Worm (Caenorhabditis elegans) whole organism, young adult: ENCODE results near the gene T10C6.15.

Experiments
- C17E4.6 ChIP-seq: fragments of 200-800 bp; sonication (Bioruptor generic); IDR thresholded peaks from 2 replicates; pipeline ENCODE4 v1.3.6; 2022; ENCODE audit warnings: missing genetic modification reagents, missing genetic modification characterization, missing compliant biosample characterization
- F39B2.1 ChIP-seq: fragments of 200-800 bp; sonication (Bioruptor generic); IDR thresholded peaks from 2 replicates; pipeline ENCODE4 v1.3.6; 2022; ENCODE audit warnings: missing genetic modification reagents, missing genetic modification characterization, missing compliant biosample characterization
- Y56A3A.18 ChIP-seq: fragments of 200-800 bp; sonication (Bioruptor generic); IDR thresholded peaks from 2 replicates; pipeline ENCODE4 v1.3.6; 2022; ENCODE audit warnings: missing genetic modification reagents, missing genetic modification characterization, missing compliant biosample characterization
- Y67H2A.10 ChIP-seq: fragments of 200-800 bp; sonication (Bioruptor generic); conservative IDR thresholded peaks from 2 replicates; pipeline ENCODE4 v1.3.6; 2022; ENCODE audit warnings: missing genetic modification reagents, missing genetic modification characterization, missing compliant biosample characterization
- attf-3 ChIP-seq: fragments of 200-800 bp; sonication (Bioruptor generic); conservative IDR thresholded peaks from 2 replicates; pipeline ENCODE4 v1.3.6; 2022; ENCODE audit warnings: missing genetic modification reagents, missing genetic modification characterization, missing compliant biosample characterization
- attf-5 ChIP-seq: fragments of 200-800 bp; sonication (Bioruptor generic); optimal IDR thresholded peaks from 2 replicates; lab custom pipeline; 2018; ENCODE audit warnings: mild to moderate bottlenecking, missing genetic modification characterization, missing compliant biosample characterization
- bed-1 ChIP-seq: fragments of 200-800 bp; sonication (Bioruptor generic); IDR thresholded peaks from 2 replicates; pipeline ENCODE4 v1.3.6; 2022; ENCODE audit warnings: missing genetic modification reagents, missing genetic modification characterization, missing compliant biosample characterization
- ceh-100 ChIP-seq: fragments of 200-800 bp; sonication (Bioruptor generic); IDR thresholded peaks from 2 replicates; pipeline ENCODE4 v1.3.6; 2022; ENCODE audit warnings: missing genetic modification reagents, missing genetic modification characterization, missing compliant biosample characterization
- ceh-58 ChIP-seq: fragments of 200-800 bp; sonication (Bioruptor generic); IDR thresholded peaks from 2 replicates; pipeline ENCODE4 v1.3.6; 2022; ENCODE audit warnings: missing genetic modification characterization, missing compliant biosample characterization
- dpff-1 ChIP-seq: sonication (generic microtip); optimal IDR thresholded peaks from 2 replicates; lab custom pipeline; 2017; ENCODE audit warnings: mild to moderate bottlenecking, missing genetic modification characterization, missing compliant biosample characterization
- egrh-3 ChIP-seq: fragments of 200-800 bp; sonication (Bioruptor generic); IDR thresholded peaks from 2 replicates; pipeline ENCODE4 v1.3.6; 2022; ENCODE audit warnings: missing genetic modification reagents, missing genetic modification characterization, missing compliant biosample characterization
- ekl-4 ChIP-seq: fragments of 200-800 bp; sonication (Bioruptor generic); IDR thresholded peaks from 2 replicates; pipeline ENCODE4 v1.3.6; 2022; ENCODE audit warnings: missing genetic modification reagents, missing genetic modification characterization, missing compliant biosample characterization
- ets-4 ChIP-seq: fragments of 200-800 bp; sonication (Bioruptor generic); optimal IDR thresholded peaks from 2 replicates; lab custom pipeline; 2018; ENCODE audit warnings: mild to moderate bottlenecking, missing genetic modification characterization, missing compliant biosample characterization
- hmg-1.2 ChIP-seq: fragments of 200-800 bp; sonication (Bioruptor generic); IDR thresholded peaks from 2 replicates; pipeline ENCODE4 v1.3.6; 2022; ENCODE audit warnings: missing genetic modification reagents, missing genetic modification characterization, missing compliant biosample characterization
- hsf-1 ChIP-seq: fragments of 200-800 bp; sonication (Bioruptor generic); IDR thresholded peaks from 2 replicates; pipeline ENCODE4 v1.3.6; 2022; ENCODE audit warnings: missing genetic modification reagents, missing genetic modification characterization, missing compliant biosample characterization
- lin-35 ChIP-seq, 3 experiments: fragments of 150-350 bp in 2 of 3; sonication (generic microtip) in 1 of 3; optimal IDR thresholded peaks; 2 replicates each; lab custom pipeline; 2014 to 2018; ENCODE audit warnings: missing biosample characterization in 3 of 3, missing genetic modification characterization in 3 of 3, missing genetic modification reagents in 3 of 3
- lin-54 ChIP-seq: fragments of 200-800 bp; sonication (Bioruptor generic); optimal IDR thresholded peaks from 2 replicates; lab custom pipeline; 2018; ENCODE audit warnings: mild to moderate bottlenecking, missing genetic modification characterization, missing compliant biosample characterization
- lsy-27 ChIP-seq: sonication (generic microtip); optimal IDR thresholded peaks from 2 replicates; lab custom pipeline; 2017; ENCODE audit warnings: missing genetic modification characterization, mild to moderate bottlenecking, missing compliant biosample characterization, antibody characterized with exemption, missing genotype, borderline replicate concordance; ENCODE audit not compliant: insufficient read depth
- madf-10 ChIP-seq: sonication (generic microtip); optimal IDR thresholded peaks from 2 replicates; lab custom pipeline; 2016; ENCODE audit warnings: mild to moderate bottlenecking, missing genetic modification characterization, missing compliant biosample characterization
- madf-6 ChIP-seq: fragments of 200-800 bp; sonication (Bioruptor generic); IDR thresholded peaks from 2 replicates; pipeline ENCODE4 v1.3.6; 2022; ENCODE audit warnings: missing genetic modification reagents, missing genetic modification characterization, missing compliant biosample characterization
- nfya-2 ChIP-seq: fragments of 200-800 bp; sonication (Bioruptor generic); IDR thresholded peaks from 2 replicates; pipeline ENCODE4 v1.3.6; 2022; ENCODE audit warnings: missing genetic modification reagents, missing genetic modification characterization, missing compliant biosample characterization
- nfyb-1 ChIP-seq: fragments of 200-800 bp; sonication (Bioruptor generic); IDR thresholded peaks from 2 replicates; pipeline ENCODE4 v1.3.6; 2022; ENCODE audit warnings: missing genetic modification reagents, missing genetic modification characterization, missing compliant biosample characterization
- nhr-120 ChIP-seq: fragments of 200-800 bp; sonication (Bioruptor generic); IDR thresholded peaks from 2 replicates; pipeline ENCODE4 v1.3.6; 2022; ENCODE audit warnings: missing genetic modification characterization, missing compliant biosample characterization
- nhr-179 ChIP-seq: sonication (generic microtip); optimal IDR thresholded peaks from 2 replicates; lab custom pipeline; 2016; ENCODE audit warnings: mild to moderate bottlenecking, missing genetic modification characterization, missing compliant biosample characterization
- snpc-1.1 ChIP-seq: sonication (generic microtip); optimal IDR thresholded peaks from 2 replicates; lab custom pipeline; 2017; ENCODE audit warnings: missing genetic modification characterization, mild to moderate bottlenecking, missing compliant biosample characterization, antibody characterized with exemption, moderate library complexity, missing genotype, missing genetic modification reagents; ENCODE audit not compliant: insufficient read depth
- snpc-4 ChIP-seq, 5 experiments: fragments of 150-350 bp in 1 of 5; sonication (generic microtip) in 4 of 5; optimal IDR thresholded peaks; 2 replicates each; lab custom pipeline; 2014 to 2018; ENCODE audit warnings: missing genetic modification characterization in 5 of 5, missing biosample characterization in 3 of 5, antibody characterized with exemption in 2 of 5, mild to moderate bottlenecking in 2 of 5, missing compliant biosample characterization in 2 of 5, missing genotype in 2 of 5, moderate library complexity in 2 of 5, missing genetic modification reagents in 1 of 5
- xnd-1 ChIP-seq: sonication (generic microtip); optimal IDR thresholded peaks from 2 replicates; lab custom pipeline; 2016; ENCODE audit warnings: missing genotype, missing genetic modification reagents, missing genetic modification characterization, missing compliant biosample characterization
- zfh-2 ChIP-seq: fragments of 200-800 bp; sonication (Bioruptor generic); conservative IDR thresholded peaks from 2 replicates; pipeline ENCODE4 v1.3.6; 2022; ENCODE audit warnings: missing genetic modification reagents, missing genetic modification characterization, missing compliant biosample characterization
- ztf-25 ChIP-seq: fragments of 200-800 bp; sonication (Bioruptor generic); IDR thresholded peaks from 2 replicates; pipeline ENCODE4 v1.3.6; 2022; ENCODE audit warnings: missing genetic modification reagents, missing genetic modification characterization, missing compliant biosample characterization
- ztf-28 ChIP-seq: fragments of 200-800 bp; sonication (Bioruptor generic); IDR thresholded peaks from 2 replicates; pipeline ENCODE4 v1.3.6; 2022; ENCODE audit warnings: missing genetic modification reagents, missing genetic modification characterization, missing compliant biosample characterization
- ztf-6 ChIP-seq: fragments of 200-800 bp; sonication (Bioruptor generic); IDR thresholded peaks from 2 replicates; pipeline ENCODE4 v1.3.6; 2022; ENCODE audit warnings: missing genetic modification reagents, missing genetic modification characterization, missing compliant biosample characterization

The T10C6.15 gene

ce11 chrV:16042743-16043014 lies 3.1 kb downstream of the T10C6.15 start:
- TF ChIP-seq ztf-6 (GFP tag; lab: Robert Waterston, UW) (no peak), nhr-120 (GFP tag; lab: Robert Waterston, UW) (0 out of 2 replicates have a peak, but pooled peaks have one; percentile 50), hmg-1.2 (GFP tag; lab: Robert Waterston, UW) (no peak), xnd-1 (no peak), Y56A3A.18 (GFP tag; lab: Robert Waterston, UW) (0 out of 2 replicates have a peak, but pooled peaks have one; percentile 17), ztf-25 (0 out of 2 replicates have a peak, but pooled peaks have one; percentile 7)

DNA sequence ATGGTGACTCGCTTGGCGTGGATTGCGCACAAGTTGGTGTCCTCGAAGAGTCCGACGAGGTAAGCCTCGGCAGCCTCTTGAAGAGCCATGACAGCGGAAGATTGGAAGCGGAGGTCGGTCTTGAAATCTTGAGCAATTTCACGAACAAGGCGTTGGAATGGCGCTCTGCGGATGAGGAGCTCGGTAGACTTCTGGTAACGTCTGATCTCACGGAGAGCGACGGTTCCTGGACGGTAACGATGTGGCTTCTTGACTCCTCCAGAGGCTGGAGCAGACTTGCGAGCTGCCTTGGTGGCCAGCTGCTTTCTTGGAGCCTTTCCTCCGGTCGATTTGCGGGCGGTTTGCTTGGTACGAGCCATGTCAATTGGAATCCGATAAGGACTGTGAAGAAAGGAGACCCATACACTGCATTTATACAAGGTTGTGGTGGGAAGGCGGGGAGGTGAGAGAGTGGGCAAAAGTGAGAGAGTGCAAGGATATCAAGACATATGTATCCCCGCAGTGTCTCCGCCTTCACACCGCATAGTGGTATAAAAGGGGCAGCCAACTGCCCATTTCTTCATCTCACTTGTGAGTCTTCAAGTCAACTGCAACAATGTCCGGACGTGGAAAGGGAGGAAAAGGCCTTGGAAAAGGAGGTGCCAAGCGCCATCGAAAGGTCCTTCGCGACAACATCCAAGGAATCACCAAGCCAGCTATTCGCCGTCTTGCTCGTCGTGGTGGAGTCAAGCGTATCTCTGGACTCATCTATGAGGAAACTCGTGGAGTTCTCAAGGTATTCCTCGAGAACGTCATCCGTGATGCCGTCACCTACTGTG lies 3.6 kb downstream of the T10C6.15 start, which contains the start of the genes his-2 and his-1:
TSS of gene his-2 (minus strand) at position 359 of the 818 bp plus-strand sequence.
TSS of gene his-1 (plus strand) at position 596 of the 818 bp plus-strand sequence.
- 0 out of 2 replicates have a peak, but pooled peaks have one; percentile 9 for TF ChIP-seq nfyb-1 (GFP tag; lab: Robert Waterston, UW)
- TF ChIP-seq zfh-2 (GFP tag; lab: Robert Waterston, UW): peak; percentile 58; the same call in 1 of the 2 replicates
- peak; percentile 63; the same call in 1 of the 2 replicates for TF ChIP-seq egrh-3
- 0 out of 2 replicates have a peak, but pooled peaks have one; percentile 35 for TF ChIP-seq hsf-1 (GFP tag; lab: Robert Waterston, UW)
- TF ChIP-seq, all 124 proteins: peak for 4; not testable (repeated sequence) for 120

DNA sequence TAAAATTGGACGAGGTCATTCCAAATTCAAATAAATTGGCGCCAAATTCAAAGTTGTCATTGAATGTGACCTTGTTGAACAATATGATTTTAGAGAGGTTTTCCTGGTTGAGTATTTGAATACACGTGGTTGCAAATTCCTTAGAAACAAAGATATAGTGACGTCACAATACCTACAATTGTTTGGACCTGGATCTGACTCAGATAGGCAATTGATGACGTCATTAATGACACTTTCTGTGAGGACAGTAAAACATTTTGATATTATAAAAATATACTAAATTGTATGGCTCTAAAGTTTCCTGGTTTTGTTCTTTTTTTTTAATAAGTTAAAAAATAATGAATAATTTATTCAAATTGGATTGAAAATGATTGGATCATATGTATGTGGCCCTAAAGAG lies 4.3 kb downstream of the T10C6.15 start:
- TF ChIP-seq ztf-28 (GFP tag; lab: Robert Waterston, UW) (no peak), lin-54 (no peak), ceh-100 (no peak), ets-4 (no peak), lin-35 (GFP tag; optimal IDR thresholded peaks at IDR 0.05; lab: Kevin White, UChicago) (no peak), madf-6 (GFP tag; lab: Robert Waterston, UW) (no peak), madf-10 (no peak), snpc-1.1 (tag; lab: Kevin White, UChicago) (no peak), nhr-179 (no peak), lsy-27 (tag; lab: Kevin White, UChicago) (no peak), dpff-1 (tag; lab: Kevin White, UChicago) (no peak), F39B2.1 (GFP tag; lab: Robert Waterston, UW) (no peak), attf-5 (GFP tag; lab: Kevin White, UChicago) (no peak), Y67H2A.10 (no peak), bed-1 (GFP tag; lab: Robert Waterston, UW) (no peak), ceh-58 (GFP tag; lab: Robert Waterston, UW) (no peak), C17E4.6 (GFP tag; lab: Robert Waterston, UW) (no peak), nfya-2 (GFP tag; lab: Robert Waterston, UW) (no peak), attf-3 (GFP tag; lab: Robert Waterston, UW) (no peak), snpc-4 (GFP tag; optimal IDR thresholded peaks at IDR 0.05; lab: Kevin White, UChicago) (no peak), snpc-4 (tag; optimal IDR thresholded peaks at IDR 0.05; lab: Kevin White, UChicago) (no peak)

ce11 chrV:16040848-16041247 lies 4.9 kb downstream of the T10C6.15 start:
- TF ChIP-seq ekl-4 (GFP tag; lab: Robert Waterston, UW): peak; percentile 31; the same call in 1 of the 2 replicates
